Worm (Caenorhabditis elegans): ENCODE measurements around the gene epac-1.

DNA sequence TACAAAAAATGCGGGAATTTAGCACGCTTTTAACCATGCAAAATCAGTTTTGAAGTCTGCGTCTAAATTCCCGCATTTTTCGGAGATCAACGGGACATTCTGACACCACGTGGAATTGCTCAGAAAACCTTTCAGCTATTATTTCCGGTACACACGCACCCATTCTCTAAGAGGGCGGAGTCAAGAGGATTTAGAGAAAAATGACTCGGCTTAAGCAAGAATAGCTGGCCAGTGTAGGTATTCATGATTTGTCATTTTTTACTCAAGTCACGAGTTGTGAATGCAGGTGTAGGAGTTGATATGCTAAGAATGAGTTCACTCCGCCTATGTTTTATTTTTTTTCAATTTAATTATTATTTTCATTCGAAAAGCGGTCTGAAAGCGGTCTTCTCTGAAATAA is 38.3 kb upstream of the epac-1 start:
- TF ChIP-seq flt-1 (GFP tag; IDR thresholded peaks at IDR 0.05) (no peak), ama-1 (optimal IDR thresholded peaks at IDR 0.05) (no peak)
